Worm (Caenorhabditis elegans) whole organism, mixed stage, embryonic: ENCODE measurements around the gene D1086.11.
"Not testable (repeated sequence)": the region's sequence is repeated elsewhere in the genome, so short reads cannot be mapped to it uniquely, and the experiment has no call there.

Experiments used
- M03D4.4 ChIP-seq: sonication (generic microtip); optimal IDR thresholded peaks from 2 replicates; lab custom pipeline; 2017; ENCODE audit warnings: mild to moderate bottlenecking, missing genetic modification characterization, missing compliant biosample characterization
- ceh-39 ChIP-seq: fragments of 150-350 bp; optimal IDR thresholded peaks from 2 replicates; lab custom pipeline; 2014; ENCODE audit warnings: missing biosample characterization, missing genetic modification characterization
- ceh-43 ChIP-seq: fragments of 200-800 bp; sonication (Bioruptor generic); optimal IDR thresholded peaks from 2 replicates; lab custom pipeline; 2018; ENCODE audit warnings: mild to moderate bottlenecking, missing genetic modification characterization, moderate library complexity, missing compliant biosample characterization
- ceh-83 ChIP-seq: fragments of 200-800 bp; sonication (Bioruptor generic); optimal IDR thresholded peaks from 2 replicates; lab custom pipeline; 2018; ENCODE audit warnings: mild to moderate bottlenecking, missing genetic modification characterization, missing compliant biosample characterization
- ces-1 ChIP-seq: fragments of 150-350 bp; optimal IDR thresholded peaks from 2 replicates; lab custom pipeline; 2014; ENCODE audit warnings: missing biosample characterization, missing genetic modification reagents, missing genetic modification characterization
- cnd-1 ChIP-seq: fragments of 200-800 bp; sonication (Bioruptor generic); optimal IDR thresholded peaks from 2 replicates; lab custom pipeline; 2018; ENCODE audit warnings: mild to moderate bottlenecking, missing genetic modification characterization, missing compliant biosample characterization
- drap-1 ChIP-seq: fragments of 200-800 bp; sonication (Bioruptor generic); optimal IDR thresholded peaks from 3 replicates; lab custom pipeline; 2018; ENCODE audit warnings: mild to moderate bottlenecking, missing genetic modification characterization, missing compliant biosample characterization
- elt-3 ChIP-seq: fragments of 150-350 bp; optimal IDR thresholded peaks from 2 replicates; lab custom pipeline; 2014; ENCODE audit warnings: missing biosample characterization, missing genetic modification characterization
- flh-1 ChIP-seq: fragments of 200-800 bp; sonication (Bioruptor generic); optimal IDR thresholded peaks from 2 replicates; lab custom pipeline; 2018; ENCODE audit warnings: mild to moderate bottlenecking, missing genetic modification characterization, moderate library complexity, missing compliant biosample characterization
- ham-2 ChIP-seq: fragments of 200-800 bp; sonication (Bioruptor generic); optimal IDR thresholded peaks from 2 replicates; lab custom pipeline; 2018; ENCODE audit warnings: mild to moderate bottlenecking, missing genetic modification characterization, missing compliant biosample characterization
- hlh-1 ChIP-seq: fragments of 150-350 bp; optimal IDR thresholded peaks from 2 replicates; lab custom pipeline; 2014; ENCODE audit warnings: missing biosample characterization, missing genetic modification reagents, missing genetic modification characterization
- lin-13 ChIP-seq: fragments of 150-350 bp; optimal IDR thresholded peaks from 2 replicates; lab custom pipeline; 2014; ENCODE audit warnings: missing biosample characterization, missing genetic modification characterization
- lin-32 ChIP-seq: fragments of 200-800 bp; sonication (Bioruptor generic); optimal IDR thresholded peaks from 2 replicates; lab custom pipeline; 2018; ENCODE audit warnings: mild to moderate bottlenecking, missing genetic modification characterization, missing compliant biosample characterization
- lsy-2 ChIP-seq: fragments of 150-350 bp; optimal IDR thresholded peaks from 2 replicates; lab custom pipeline; 2014; ENCODE audit warnings: missing biosample characterization, missing genetic modification characterization
- mep-1 ChIP-seq: fragments of 150-350 bp; optimal IDR thresholded peaks from 2 replicates; lab custom pipeline; 2017; ENCODE audit warnings: missing biosample characterization, missing genetic modification reagents, missing genetic modification characterization, inconsistent platforms
- mls-2 ChIP-seq: sonication (generic microtip); optimal IDR thresholded peaks from 2 replicates; lab custom pipeline; 2016; ENCODE audit warnings: mild to moderate bottlenecking, missing genetic modification characterization, moderate library complexity, missing compliant biosample characterization
- nhr-12 ChIP-seq: fragments of 150-350 bp; optimal IDR thresholded peaks from 2 replicates; lab custom pipeline; 2014; ENCODE audit warnings: missing biosample characterization, missing genetic modification characterization
- nhr-2 ChIP-seq: fragments of 150-350 bp; optimal IDR thresholded peaks from 2 replicates; lab custom pipeline; 2014; ENCODE audit warnings: missing biosample characterization, missing genetic modification characterization
- nhr-237 ChIP-seq: fragments of 150-350 bp; optimal IDR thresholded peaks from 2 replicates; lab custom pipeline; 2014; ENCODE audit warnings: missing biosample characterization, missing genetic modification characterization
- nhr-28 ChIP-seq: fragments of 150-350 bp; optimal IDR thresholded peaks from 2 replicates; lab custom pipeline; 2014; ENCODE audit warnings: missing biosample characterization, missing genetic modification characterization
- nhr-76 ChIP-seq: sonication (generic microtip); optimal IDR thresholded peaks from 2 replicates; lab custom pipeline; 2017; ENCODE audit warnings: missing biosample characterization, missing genetic modification characterization
- pha-4 ChIP-seq: fragments of 150-350 bp; optimal IDR thresholded peaks from 2 replicates; lab custom pipeline; 2018; ENCODE audit warnings: missing biosample characterization, missing genetic modification reagents, missing genetic modification characterization
- sem-2 ChIP-seq: fragments of 200-800 bp; sonication (Bioruptor generic); optimal IDR thresholded peaks from 2 replicates; lab custom pipeline; 2018; ENCODE audit warnings: mild to moderate bottlenecking, missing genetic modification characterization, missing compliant biosample characterization
- snpc-4 ChIP-seq: fragments of 150-350 bp; optimal IDR thresholded peaks from 2 replicates; lab custom pipeline; 2014; ENCODE audit warnings: missing biosample characterization, missing genetic modification characterization
- sptf-1 ChIP-seq: sonication (generic microtip); optimal IDR thresholded peaks from 2 replicates; lab custom pipeline; 2017; ENCODE audit warnings: mild to moderate bottlenecking, missing genetic modification characterization, moderate library complexity, missing compliant biosample characterization
- tbx-8 ChIP-seq: fragments of 200-800 bp; sonication (Bioruptor generic); optimal IDR thresholded peaks from 2 replicates; lab custom pipeline; 2018; ENCODE audit warnings: mild to moderate bottlenecking, missing genetic modification characterization, moderate library complexity, missing compliant biosample characterization
- unc-120 ChIP-seq: sonication (generic microtip); optimal IDR thresholded peaks from 2 replicates; lab custom pipeline; 2017; ENCODE audit warnings: missing genetic modification characterization, missing compliant biosample characterization; ENCODE audit not compliant: poor library complexity, severe bottlenecking
- unc-62 ChIP-seq: fragments of 150-350 bp; optimal IDR thresholded peaks from 2 replicates; lab custom pipeline; 2014; ENCODE audit warnings: missing biosample characterization, missing genetic modification reagents, missing genetic modification characterization
- ztf-11 ChIP-seq: fragments of 150-350 bp; optimal IDR thresholded peaks from 2 replicates; lab custom pipeline; 2014; ENCODE audit warnings: missing biosample characterization, missing genetic modification characterization

The D1086.11 gene

DNA sequence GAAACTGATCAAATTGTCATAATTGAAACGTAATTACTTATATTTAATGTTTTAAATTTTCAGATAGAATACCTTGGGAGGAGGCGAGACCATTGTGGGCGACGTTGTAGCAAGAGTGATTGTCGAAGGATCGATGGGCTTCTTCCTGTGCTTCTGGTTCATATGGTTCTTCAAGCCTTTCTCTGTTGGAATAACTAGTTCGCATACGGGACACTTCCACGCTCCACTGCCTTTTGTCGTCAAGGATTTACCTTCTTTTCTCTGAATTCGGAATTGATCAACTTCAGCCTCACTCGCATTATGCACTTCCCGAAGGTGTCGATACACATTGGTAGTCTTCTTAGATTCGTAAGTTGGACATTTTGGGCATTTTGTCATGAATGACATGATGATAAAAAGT is 25.0 kb upstream of the D1086.11 start, which contains the start of gene F58D12.1:
F58D12.1 (plus strand) TSS at position 301 of the 400 bp plus-strand sequence.
- TF ChIP-seq unc-62, drap-1, ceh-83 (GFP tag; lab: Kevin White, UChicago): not testable (repeated sequence)

DNA sequence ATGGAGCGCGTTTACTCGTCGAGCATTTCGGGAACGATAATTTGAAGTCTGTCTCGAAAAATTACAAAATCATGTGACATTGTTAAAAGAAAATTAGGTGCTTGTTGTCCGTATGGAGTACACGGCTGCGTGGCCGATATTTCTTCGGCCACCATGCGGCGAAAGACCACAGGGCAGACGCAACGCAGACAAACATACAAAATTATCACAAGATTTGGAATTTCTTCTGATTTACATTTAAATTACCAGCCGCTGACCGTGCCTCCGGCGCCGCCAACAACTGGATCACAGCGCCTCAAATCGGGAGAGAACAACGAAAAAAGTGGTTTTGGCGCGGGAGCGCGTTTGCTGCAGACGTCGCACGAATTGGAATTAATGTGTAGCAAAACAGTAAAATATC is 19.2 kb upstream of the D1086.11 start:
- TF ChIP-seq pha-4 (tag; lab: Kevin White, UChicago) (peak; percentile 51), lsy-2 (tag; lab: Kevin White, UChicago) (peak; percentile 26), ces-1 (GFP tag; lab: Kevin White, UChicago) (peak; percentile 65), lin-13 (peak; percentile 34), unc-120 (tag; lab: Kevin White, UChicago) (peak; percentile 11), nhr-237 (tag; lab: Kevin White, UChicago) (peak; percentile 38), cnd-1 (tag; lab: Kevin White, UChicago) (peak; percentile 25), sptf-1 (peak; percentile 49)

ce11 chrV:14057540-14057939 is 16.7 kb upstream of the D1086.11 start, which contains the start of gene F58D12.3:
Gene F58D12.3 (plus strand): TSS chrV:14057840.
- TF ChIP-seq nhr-237 (tag; lab: Kevin White, UChicago), result no peak
- no peak for TF ChIP-seq mep-1 (tag; lab: Kevin White, UChicago)
- no peak for TF ChIP-seq sem-2
- no peak for TF ChIP-seq nhr-12 (tag; lab: Kevin White, UChicago)
- TF ChIP-seq mls-2 (tag; lab: Kevin White, UChicago), result no peak
- no peak for TF ChIP-seq elt-3 (tag; lab: Kevin White, UChicago)
- TF ChIP-seq lsy-2 (tag; lab: Kevin White, UChicago), result no peak
- no peak for TF ChIP-seq nhr-2 (tag; lab: Kevin White, UChicago)

DNA sequence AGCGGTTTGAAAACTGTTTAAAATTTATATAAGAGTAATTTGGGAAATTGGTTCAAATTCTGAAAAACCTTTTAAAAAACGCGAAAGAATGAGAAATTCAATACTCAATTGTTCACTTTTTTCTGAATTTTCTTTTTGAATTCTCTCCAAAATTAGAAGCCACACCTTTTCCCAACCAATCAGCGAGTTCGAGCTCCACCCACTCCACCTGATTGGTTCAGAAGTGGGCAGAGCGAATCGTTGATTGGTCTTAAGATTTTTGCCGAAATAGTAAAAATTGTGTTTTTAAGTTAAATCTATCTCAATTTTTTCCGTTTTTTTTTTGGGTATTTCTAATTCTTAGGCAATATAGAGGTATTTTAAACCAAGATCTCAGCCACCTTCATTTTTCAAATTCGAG is 10.3 kb upstream of the D1086.11 start:
- no peak for TF ChIP-seq lsy-2 (tag; lab: Kevin White, UChicago)
- TF ChIP-seq drap-1 (GFP tag; lab: Kevin White, UChicago), result no peak
- no peak for TF ChIP-seq ham-2 (GFP tag; lab: Kevin White, UChicago)
- no peak for TF ChIP-seq ceh-43 (GFP tag; lab: Kevin White, UChicago)
- no peak for TF ChIP-seq tbx-8 (GFP tag; lab: Kevin White, UChicago)

- TF ChIP-seq ceh-39 (tag; lab: Kevin White, UChicago) (no peak), ces-1 (GFP tag; lab: Kevin White, UChicago) (no peak), sptf-1 (no peak)
These were observed 9.8 kb upstream of the D1086.11 start, which contains the start of gene D1086.21 for ce11 chrV:14064422-14064821. Gene D1086.21 (plus strand): TSS chrV:14064722.

DNA sequence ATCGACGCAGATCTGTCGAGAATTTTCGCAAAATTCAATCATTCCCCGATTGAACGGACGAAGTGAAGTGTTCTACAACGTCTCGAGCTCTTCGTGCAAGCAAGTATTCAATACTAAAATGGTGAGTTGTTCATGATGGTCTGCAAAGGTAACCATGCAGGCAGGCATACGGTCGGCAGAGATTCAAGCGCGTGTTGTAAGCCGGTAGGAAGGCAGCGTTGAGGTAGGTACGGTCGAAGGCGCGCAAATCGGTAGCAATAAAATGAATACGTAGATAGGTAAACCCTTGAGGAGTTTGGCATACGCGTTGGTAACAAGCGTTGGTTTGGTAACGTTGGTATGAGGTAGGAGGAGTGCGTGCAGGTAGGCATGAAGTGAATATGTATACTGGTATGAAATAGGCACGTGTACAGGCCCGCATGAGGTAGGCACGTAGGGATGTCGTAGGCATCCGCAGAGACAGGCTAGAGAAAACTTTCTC is 6.4 kb upstream of the D1086.11 start, which contains the start of gene D1086.17:
D1086.17 (plus strand) TSS at position 51 of the 481 bp plus-strand sequence.
- TF ChIP-seq ham-2 (GFP tag; lab: Kevin White, UChicago) (no peak), tbx-8 (GFP tag; lab: Kevin White, UChicago) (no peak), lsy-2 (tag; lab: Kevin White, UChicago) (no peak), nhr-237 (tag; lab: Kevin White, UChicago) (no peak), drap-1 (GFP tag; lab: Kevin White, UChicago) (no peak), unc-62 (GFP tag; lab: Kevin White, UChicago) (no peak), lin-32 (GFP tag; lab: Kevin White, UChicago) (no peak), unc-120 (tag; lab: Kevin White, UChicago) (no peak), ceh-43 (GFP tag; lab: Kevin White, UChicago) (no peak), cnd-1 (tag; lab: Kevin White, UChicago) (no peak), ceh-39 (tag; lab: Kevin White, UChicago) (no peak), flh-1 (GFP tag; lab: Kevin White, UChicago) (no peak), elt-3 (tag; lab: Kevin White, UChicago) (no peak), M03D4.4 (tag; lab: Kevin White, UChicago) (no peak), nhr-28 (tag; lab: Kevin White, UChicago) (no peak), sem-2 (no peak)

ce11 chrV:14069899-14070298 is 4.4 kb upstream of the D1086.11 start:
- TF ChIP-seq drap-1 (GFP tag; lab: Kevin White, UChicago) (no peak), nhr-12 (tag; lab: Kevin White, UChicago) (no peak), hlh-1 (tag; lab: Kevin White, UChicago) (no peak), ces-1 (GFP tag; lab: Kevin White, UChicago) (no peak), nhr-76 (no peak), pha-4 (tag; lab: Kevin White, UChicago) (no peak), ceh-39 (tag; lab: Kevin White, UChicago) (no peak), ztf-11 (tag; lab: Kevin White, UChicago) (no peak), lin-13 (no peak), tbx-8 (GFP tag; lab: Kevin White, UChicago) (no peak), ham-2 (GFP tag; lab: Kevin White, UChicago) (no peak), ceh-83 (GFP tag; lab: Kevin White, UChicago) (no peak), snpc-4 (tag; lab: Kevin White, UChicago) (no peak), ceh-43 (GFP tag; lab: Kevin White, UChicago) (no peak), sptf-1 (no peak), unc-62 (GFP tag; lab: Kevin White, UChicago) (no peak), unc-120 (tag; lab: Kevin White, UChicago) (no peak), sem-2 (no peak), mep-1 (tag; lab: Kevin White, UChicago) (no peak)
